Worm (Caenorhabditis elegans) whole organism, L4 larva: ENCODE measurements around the gene F35D11.1.

ENCODE experiments used
- F10B5.3 ChIP-seq: sonication (generic microtip); optimal IDR thresholded peaks from 2 replicates; lab custom pipeline; 2016; ENCODE audit warnings: mild to moderate bottlenecking, missing genetic modification characterization, missing compliant biosample characterization
- F26F4.8 ChIP-seq: fragments of 200-800 bp; sonication (Bioruptor generic); conservative IDR thresholded peaks from 2 replicates; pipeline ENCODE4 v1.3.6; 2022; ENCODE audit warnings: missing genetic modification characterization, missing compliant biosample characterization
- T26A8.4 ChIP-seq: fragments of 200-800 bp; sonication (Bioruptor generic); IDR thresholded peaks from 2 replicates; pipeline ENCODE4 v1.3.6; 2022; ENCODE audit warnings: missing genetic modification characterization, missing compliant biosample characterization
- Y5F2A.4 ChIP-seq: fragments of 200-800 bp; sonication (Bioruptor generic); optimal IDR thresholded peaks from 2 replicates; lab custom pipeline; 2018; ENCODE audit warnings: mild to moderate bottlenecking, missing genetic modification characterization, missing compliant biosample characterization
- Y75B8A.6 ChIP-seq: fragments of 200-800 bp; sonication (Bioruptor generic); IDR thresholded peaks from 2 replicates; pipeline ENCODE4 v1.3.6; 2022; ENCODE audit warnings: missing genetic modification reagents, missing genetic modification characterization, missing compliant biosample characterization
- ZK337.2 ChIP-seq: fragments of 200-800 bp; sonication (Bioruptor generic); IDR thresholded peaks from 2 replicates; pipeline ENCODE4 v1.3.6; 2022; ENCODE audit warnings: missing genetic modification reagents, missing genetic modification characterization, missing compliant biosample characterization
- aly-2 ChIP-seq: sonication (generic microtip); optimal IDR thresholded peaks from 2 replicates; lab custom pipeline; 2018; ENCODE audit warnings: missing biosample characterization, missing genetic modification characterization
- arid-1 ChIP-seq: fragments of 200-800 bp; sonication (Bioruptor generic); conservative IDR thresholded peaks from 2 replicates; pipeline ENCODE4 v1.3.6; 2022; ENCODE audit warnings: missing genetic modification reagents, missing genetic modification characterization, missing compliant biosample characterization
- attf-4 ChIP-seq: sonication (generic microtip); optimal IDR thresholded peaks from 3 replicates; lab custom pipeline; 2017; ENCODE audit warnings: missing biosample characterization, missing genetic modification characterization
- ceh-20 ChIP-seq: fragments of 200-800 bp; sonication (Bioruptor generic); IDR thresholded peaks from 2 replicates; pipeline ENCODE4 v1.3.6; 2022; ENCODE audit warnings: missing genetic modification reagents, missing genetic modification characterization, missing compliant biosample characterization
- ceh-62 ChIP-seq: sonication (generic microtip); optimal IDR thresholded peaks from 2 replicates; lab custom pipeline; 2017; ENCODE audit warnings: missing biosample characterization, missing genetic modification characterization
- ceh-82 ChIP-seq: sonication (generic microtip); optimal IDR thresholded peaks from 2 replicates; lab custom pipeline; 2017; ENCODE audit warnings: missing biosample characterization, missing genetic modification characterization
- ces-1 ChIP-seq: fragments of 150-350 bp; sonication (generic microtip); optimal IDR thresholded peaks from 4 replicates; lab custom pipeline; 2014; ENCODE audit warnings: missing biosample characterization, missing genetic modification reagents, missing genetic modification characterization
- cey-2 ChIP-seq: sonication (generic microtip); optimal IDR thresholded peaks from 3 replicates; lab custom pipeline; 2017; ENCODE audit warnings: missing genetic modification characterization, mild to moderate bottlenecking, missing compliant biosample characterization, antibody characterized with exemption, borderline replicate concordance; ENCODE audit not compliant: insufficient read depth
- daf-12 ChIP-seq: fragments of 150-350 bp; optimal IDR thresholded peaks from 2 replicates; lab custom pipeline; 2014; ENCODE audit warnings: missing biosample characterization, missing genetic modification reagents, missing genetic modification characterization
- daf-19 ChIP-seq: fragments of 200-800 bp; sonication (Bioruptor generic); conservative IDR thresholded peaks from 2 replicates; pipeline ENCODE4 v1.3.6; 2022; ENCODE audit warnings: missing genetic modification characterization, missing compliant biosample characterization
- duxl-1 ChIP-seq: sonication (generic microtip); optimal IDR thresholded peaks from 2 replicates; lab custom pipeline; 2016; ENCODE audit warnings: mild to moderate bottlenecking, missing genetic modification characterization, moderate library complexity, missing compliant biosample characterization; ENCODE audit not compliant: poor library complexity
- dve-1 ChIP-seq: sonication (generic microtip); optimal IDR thresholded peaks from 2 replicates; lab custom pipeline; 2017; ENCODE audit warnings: antibody characterized with exemption, mild to moderate bottlenecking, missing genetic modification characterization, missing compliant biosample characterization; ENCODE audit not compliant: insufficient read depth
- egl-27 ChIP-seq: sonication (generic microtip); optimal IDR thresholded peaks from 3 replicates; lab custom pipeline; 2017; ENCODE audit warnings: missing biosample characterization, missing genetic modification reagents, missing genetic modification characterization
- egl-43 ChIP-seq: fragments of 200-800 bp; sonication (Bioruptor generic); IDR thresholded peaks from 2 replicates; pipeline ENCODE4 v1.3.6; 2022; ENCODE audit warnings: missing genetic modification reagents, missing genetic modification characterization, missing compliant biosample characterization
- gei-8 ChIP-seq: fragments of 200-800 bp; sonication (Bioruptor generic); optimal IDR thresholded peaks from 2 replicates; lab custom pipeline; 2018; ENCODE audit warnings: mild to moderate bottlenecking, missing genetic modification characterization, missing compliant biosample characterization
- hlh-30 ChIP-seq: sonication (generic microtip); optimal IDR thresholded peaks from 2 replicates; lab custom pipeline; 2017; ENCODE audit warnings: antibody characterized with exemption, mild to moderate bottlenecking, missing genetic modification characterization, missing compliant biosample characterization; ENCODE audit not compliant: insufficient read depth
- jun-1 ChIP-seq: fragments of 150-350 bp; optimal IDR thresholded peaks from 2 replicates; lab custom pipeline; 2014; ENCODE audit warnings: missing biosample characterization, missing genetic modification reagents, missing genetic modification characterization
- lin-15B ChIP-seq: fragments of 150-350 bp; sonication (generic microtip); optimal IDR thresholded peaks from 3 replicates; lab custom pipeline; 2014; ENCODE audit warnings: missing biosample characterization, missing genetic modification characterization
- lin-38 ChIP-seq: fragments of 200-800 bp; sonication (Bioruptor generic); IDR thresholded peaks from 2 replicates; pipeline ENCODE4 v1.3.6; 2022; ENCODE audit warnings: missing genetic modification reagents, missing genetic modification characterization, missing compliant biosample characterization
- lir-3 ChIP-seq: sonication (generic microtip); optimal IDR thresholded peaks from 2 replicates; lab custom pipeline; 2016; ENCODE audit warnings: mild to moderate bottlenecking, missing genetic modification characterization, missing compliant biosample characterization
- mdt-29 ChIP-seq: fragments of 200-800 bp; sonication (Bioruptor generic); IDR thresholded peaks from 2 replicates; pipeline ENCODE4 v1.3.6; 2022; ENCODE audit warnings: missing genetic modification reagents, missing genetic modification characterization, missing compliant biosample characterization
- mxl-2 ChIP-seq: fragments of 200-800 bp; sonication (Bioruptor generic); conservative IDR thresholded peaks from 2 replicates; pipeline ENCODE4 v1.3.6; 2022; ENCODE audit warnings: missing genetic modification reagents, missing genetic modification characterization, missing compliant biosample characterization
- nhr-11 ChIP-seq: fragments of 150-350 bp; optimal IDR thresholded peaks from 2 replicates; lab custom pipeline; 2014; ENCODE audit warnings: missing biosample characterization, missing genetic modification characterization
- nhr-237 ChIP-seq: sonication (generic microtip); optimal IDR thresholded peaks from 2 replicates; lab custom pipeline; 2017; ENCODE audit warnings: missing biosample characterization, missing genetic modification characterization
- nhr-76 ChIP-seq: fragments of 150-350 bp; optimal IDR thresholded peaks from 2 replicates; lab custom pipeline; 2014; ENCODE audit warnings: missing biosample characterization, missing genetic modification characterization
- nhr-77 ChIP-seq: fragments of 150-350 bp; optimal IDR thresholded peaks from 2 replicates; lab custom pipeline; 2014; ENCODE audit warnings: missing biosample characterization, missing genetic modification characterization
- php-3 ChIP-seq: fragments of 200-800 bp; sonication (Bioruptor generic); IDR thresholded peaks from 2 replicates; pipeline ENCODE4 v1.3.6; 2022; ENCODE audit warnings: missing genetic modification reagents, missing genetic modification characterization, missing compliant biosample characterization
- rbr-2 ChIP-seq: sonication (generic microtip); optimal IDR thresholded peaks from 2 replicates; lab custom pipeline; 2016; ENCODE audit warnings: missing genotype, missing genetic modification characterization, missing compliant biosample characterization
- skn-1 ChIP-seq: fragments of 150-350 bp; optimal IDR thresholded peaks from 2 replicates; lab custom pipeline; 2014; ENCODE audit warnings: missing biosample characterization, missing genetic modification characterization
- snpc-1.2 ChIP-seq: fragments of 200-800 bp; sonication (Bioruptor generic); IDR thresholded peaks from 2 replicates; pipeline ENCODE4 v1.3.6; 2022; ENCODE audit warnings: missing genetic modification reagents, missing genetic modification characterization, missing compliant biosample characterization
- spr-1 ChIP-seq: sonication (generic microtip); optimal IDR thresholded peaks from 2 replicates; lab custom pipeline; 2016; ENCODE audit warnings: mild to moderate bottlenecking, missing genetic modification characterization, missing compliant biosample characterization
- unc-39 ChIP-seq: sonication (generic microtip); optimal IDR thresholded peaks from 2 replicates; lab custom pipeline; 2017; ENCODE audit warnings: missing biosample characterization, missing genetic modification characterization
- unc-62 ChIP-seq, 3 experiments: fragments of 150-350 bp in 1 of 3; sonication (generic microtip); optimal IDR thresholded peaks in 2 of 3; peaks in 1 of 3; 1 replicate in 1 of 3; 2 replicates in 2 of 3; lab custom pipeline; 2014 to 2017; ENCODE audit warnings: missing biosample characterization in 3 of 3, missing genetic modification characterization in 3 of 3, missing genetic modification reagents in 3 of 3, missing genotype in 1 of 3
- zag-1 ChIP-seq: fragments of 150-350 bp; optimal IDR thresholded peaks from 2 replicates; lab custom pipeline; 2014; ENCODE audit warnings: missing biosample characterization, missing genetic modification characterization
- zip-11 ChIP-seq: fragments of 200-800 bp; sonication (Bioruptor generic); IDR thresholded peaks from 2 replicates; pipeline ENCODE4 v1.3.6; 2022; ENCODE audit warnings: missing genetic modification characterization, missing compliant biosample characterization
- zip-2 ChIP-seq: fragments of 150-350 bp; optimal IDR thresholded peaks from 2 replicates; lab custom pipeline; 2014; ENCODE audit warnings: missing biosample characterization, missing genetic modification characterization
- ztf-7 ChIP-seq: fragments of 150-350 bp; optimal IDR thresholded peaks from 2 replicates; lab custom pipeline; 2014; ENCODE audit warnings: missing biosample characterization, missing genetic modification characterization

Gene F35D11.1

DNA sequence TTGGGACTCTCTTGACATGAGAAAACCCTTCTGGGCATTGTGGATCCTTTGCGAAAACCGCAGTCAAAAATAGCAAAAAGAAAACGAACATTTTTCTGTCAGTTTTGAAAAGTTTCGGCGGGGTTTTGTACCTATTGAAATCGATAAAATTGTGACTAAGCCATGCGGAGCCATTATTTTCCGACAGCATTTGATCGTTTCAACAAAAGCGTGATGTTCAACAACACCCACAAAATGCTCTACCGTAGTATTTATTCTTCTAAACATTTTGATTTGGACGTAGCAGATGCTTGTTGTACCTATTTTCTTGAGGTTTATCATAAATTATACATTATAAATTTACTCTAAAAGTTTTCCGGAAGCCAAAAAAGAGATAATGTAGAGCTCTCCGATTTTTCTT lies 10.3 kb upstream of the F35D11.1 start, which contains the start of gene clec-136:
Gene clec-136 (minus strand): TSS at position 101 of the 400 bp plus-strand sequence.
- TF ChIP-seq T26A8.4 (GFP tag; lab: Robert Waterston, UW) (no peak), daf-19 (GFP tag; lab: Robert Waterston, UW) (no peak), F10B5.3 (tag; lab: Kevin White, UChicago) (no peak), mdt-29 (GFP tag; lab: Robert Waterston, UW) (no peak), dve-1 (tag; lab: Kevin White, UChicago) (no peak), arid-1 (GFP tag; lab: Robert Waterston, UW) (no peak), lin-15B (no peak), ztf-7 (tag; lab: Kevin White, UChicago) (no peak), skn-1 (no peak)

ce11 chrII:4617990-4618389 lies 8.7 kb upstream of the F35D11.1 start, which contains the start of gene clec-137:
TSS of gene clec-137 (minus strand) at chrII:4618090.
- TF ChIP-seq ces-1 (GFP tag; lab: Kevin White, UChicago) (no peak), ceh-62 (tag; lab: Kevin White, UChicago) (no peak), F26F4.8 (GFP tag; lab: Robert Waterston, UW) (no peak), zag-1 (no peak), nhr-76 (tag; lab: Kevin White, UChicago) (no peak), zip-11 (GFP tag; lab: Robert Waterston, UW) (no peak), ZK337.2 (no peak), spr-1 (tag; lab: Kevin White, UChicago) (no peak), duxl-1 (tag; lab: Kevin White, UChicago) (no peak), ceh-20 (GFP tag; lab: Robert Waterston, UW) (no peak), cey-2 (no peak), skn-1 (no peak), php-3 (no peak), egl-43 (GFP tag; lab: Robert Waterston, UW) (no peak), lin-38 (GFP tag; lab: Robert Waterston, UW) (no peak), egl-27 (no peak), T26A8.4 (GFP tag; lab: Robert Waterston, UW) (no peak)

DNA sequence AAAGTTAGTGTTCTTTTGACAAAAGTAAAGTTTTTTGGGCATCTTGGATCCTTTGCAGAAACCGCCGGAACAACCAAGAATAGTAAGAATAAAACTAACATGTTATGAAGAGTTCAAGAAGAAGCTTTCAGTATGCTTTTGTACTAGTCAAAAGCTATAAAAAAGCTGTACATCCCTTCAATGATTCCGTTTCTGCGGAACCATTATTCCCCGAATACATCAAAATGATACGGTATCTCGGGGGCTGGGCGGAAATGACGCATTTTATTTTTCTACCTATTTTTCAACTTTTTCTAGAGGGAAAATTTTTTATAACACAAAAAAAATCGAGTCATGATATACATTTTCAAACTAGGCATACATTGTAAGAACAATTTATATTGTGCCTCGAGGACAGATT lies 7.0 kb upstream of the F35D11.1 start, which contains the start of gene clec-138:
Gene clec-138 (minus strand): TSS at position 101 of the 400 bp plus-strand sequence.
- TF ChIP-seq cey-2 = no peak
- no peak for TF ChIP-seq lir-3 (tag; lab: Kevin White, UChicago)
- TF ChIP-seq nhr-237 (tag; lab: Kevin White, UChicago) = no peak
- no peak for TF ChIP-seq Y5F2A.4 (GFP tag; lab: Kevin White, UChicago)

ce11 chrII:4621650-4622049 lies 5.1 kb upstream of the F35D11.1 start, which contains the start of gene clec-139:
TSS of gene clec-139 (minus strand) at chrII:4621750.
- TF ChIP-seq nhr-11 = no peak
- TF ChIP-seq unc-62 (GFP tag; optimal IDR thresholded peaks at IDR 0.05 in 1 of 2; lab: Kevin White, UChicago) = peak in 1 of 2 experiments; percentile 47
- no peak for TF ChIP-seq unc-62 (tag; optimal IDR thresholded peaks at IDR 0.05; lab: Kevin White, UChicago)

- TF ChIP-seq hlh-30 = no peak
- TF ChIP-seq unc-62 (GFP tag; optimal IDR thresholded peaks at IDR 0.05 in 1 of 2; lab: Kevin White, UChicago) = peak in 1 of 2 experiments; percentile 90
- TF ChIP-seq unc-62 (tag; optimal IDR thresholded peaks at IDR 0.05; lab: Kevin White, UChicago) = no peak
Measured at ce11 chrII:4631479-4631878, 4.8 kb downstream of the F35D11.1 start.

DNA sequence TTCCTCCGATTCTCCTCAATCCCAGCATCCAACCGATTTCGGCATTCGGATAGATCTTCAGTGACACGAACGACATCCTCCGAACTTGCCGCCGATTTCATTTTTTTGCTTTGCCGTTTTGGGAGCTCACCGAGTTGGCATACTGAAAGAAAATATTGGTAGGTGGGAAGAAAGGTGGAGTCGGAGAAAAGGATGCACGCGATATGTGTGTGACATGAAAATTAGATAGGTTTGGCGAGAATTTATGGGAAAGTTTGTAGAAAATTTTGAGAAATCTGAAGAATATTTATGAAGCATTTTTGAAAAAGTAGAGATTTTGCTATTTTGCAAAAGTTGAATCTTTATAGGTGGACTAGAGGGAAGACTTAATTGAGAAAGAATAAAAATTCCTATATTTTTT lies 11.5 kb downstream of the F35D11.1 start, which contains the start of gene che-10:
Gene che-10 (minus strand): TSS at position 101 of the 400 bp plus-strand sequence.
- TF ChIP-seq ceh-82 (tag; lab: Kevin White, UChicago) = no peak
- no peak for TF ChIP-seq egl-43 (GFP tag; lab: Robert Waterston, UW)
- TF ChIP-seq nhr-77 (tag; lab: Kevin White, UChicago) = no peak
- TF ChIP-seq snpc-1.2 (GFP tag; lab: Robert Waterston, UW) = no peak
- no peak for TF ChIP-seq jun-1
- no peak for TF ChIP-seq unc-39
- no peak for TF ChIP-seq gei-8 (GFP tag; lab: Kevin White, UChicago)
- no peak for TF ChIP-seq attf-4 (tag; lab: Kevin White, UChicago)
- TF ChIP-seq daf-19 (GFP tag; lab: Robert Waterston, UW) = no peak
- TF ChIP-seq zip-2 (tag; lab: Kevin White, UChicago) = no peak
- TF ChIP-seq nhr-76 (tag; lab: Kevin White, UChicago) = no peak
- no peak for TF ChIP-seq daf-12 (tag; lab: Kevin White, UChicago)
- no peak for TF ChIP-seq mxl-2
- no peak for TF ChIP-seq Y75B8A.6 (GFP tag; lab: Robert Waterston, UW)
- no peak for TF ChIP-seq aly-2 (tag; lab: Kevin White, UChicago)
- TF ChIP-seq rbr-2 = no peak
